Fruit fly (Drosophila melanogaster) whole organism, pupa: ENCODE data around the gene CG42724.

Experiments
- CG34367 ChIP-seq: fragments of 200-800 bp; sonication (Bioruptor generic); optimal IDR thresholded peaks from 2 replicates; lab custom pipeline; 2018; ENCODE audit warnings: missing biosample characterization, mild to moderate bottlenecking, missing genetic modification characterization
- CG4496 ChIP-seq: fragments of 200-800 bp; sonication (Bioruptor generic); IDR thresholded peaks from 3 replicates; pipeline ENCODE4 v1.3.6; 2022; ENCODE audit warnings: missing biosample characterization, missing genetic modification characterization
- CG8159 ChIP-seq: fragments of 200-800 bp; sonication (Bioruptor generic); optimal IDR thresholded peaks from 3 replicates; lab custom pipeline; 2018; ENCODE audit warnings: missing biosample characterization, mild to moderate bottlenecking, missing genetic modification characterization, moderate library complexity
- D1 ChIP-seq: fragments of 200-800 bp; sonication (Bioruptor generic); optimal IDR thresholded peaks from 2 replicates; lab custom pipeline; 2018; ENCODE audit warnings: missing biosample characterization, mild to moderate bottlenecking, missing genetic modification characterization, moderate library complexity
- EcR ChIP-seq: fragments of 200-800 bp; sonication (Bioruptor generic); optimal IDR thresholded peaks from 3 replicates; lab custom pipeline; 2019; ENCODE audit warnings: missing biosample characterization, missing genetic modification characterization, mild to moderate bottlenecking, moderate library complexity, missing genetic modification reagents
- Ets98B ChIP-seq: fragments of 200-800 bp; sonication (Bioruptor generic); IDR thresholded peaks from 2 replicates; pipeline ENCODE4 v1.3.6; 2022; ENCODE audit warnings: missing biosample characterization, missing genetic modification characterization
- Pif1B ChIP-seq: fragments of 200-800 bp; sonication (Bioruptor generic); optimal IDR thresholded peaks from 3 replicates; lab custom pipeline; 2016; ENCODE audit warnings: missing biosample characterization, missing genetic modification characterization

DNA sequence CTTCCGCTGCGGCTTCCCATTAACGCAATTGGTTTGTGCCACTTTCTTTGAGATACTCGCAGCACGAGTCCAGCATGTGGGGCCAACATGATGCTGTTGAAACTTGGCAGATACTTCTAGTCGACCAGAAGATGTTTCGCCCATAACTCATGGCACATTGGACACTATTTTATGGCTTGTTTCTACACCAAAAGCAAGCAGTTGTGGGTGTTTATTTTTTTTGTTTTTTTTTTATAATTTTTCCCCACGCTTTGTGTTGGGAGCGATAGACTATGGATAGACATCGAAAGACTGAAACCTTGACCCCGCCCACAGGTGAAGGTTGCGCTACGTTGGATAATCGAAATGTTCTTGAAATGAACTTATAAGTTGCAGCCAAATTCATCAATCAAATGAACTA is 31.7 kb upstream of the CG42724 start:
- no peak for TF ChIP-seq D1 (tag; lab: Kevin White, UChicago)
- no peak for TF ChIP-seq CG34367 (tag; lab: Kevin White, UChicago)
- no peak for TF ChIP-seq EcR (GFP tag; lab: Kevin White, UChicago)
- no peak for TF ChIP-seq Pif1B (GFP tag; lab: Kevin White, UChicago)
- no peak for TF ChIP-seq CG8159 (tag; lab: Kevin White, UChicago)
- no peak for TF ChIP-seq CG4496 (GFP tag; lab: Robert Waterston, UW)
- TF ChIP-seq Ets98B (GFP tag; lab: Robert Waterston, UW), result no peak
